Worm (Caenorhabditis elegans) whole organism, L3 larva: ENCODE measurements around the gene exo-1.

Experiments
- R02D3.7 ChIP-seq: fragments of 150-350 bp; optimal IDR thresholded peaks from 2 replicates; lab custom pipeline; 2014; ENCODE audit warnings: missing biosample characterization, missing genetic modification characterization
- ZK546.5 ChIP-seq: sonication (generic microtip); optimal IDR thresholded peaks from 2 replicates; lab custom pipeline; 2017; ENCODE audit warnings: missing biosample characterization, missing genetic modification characterization
- aly-2 ChIP-seq: fragments of 150-350 bp; optimal IDR thresholded peaks from 2 replicates; lab custom pipeline; 2014; ENCODE audit warnings: missing biosample characterization, missing genetic modification characterization
- ama-1 ChIP-seq: fragments of 150-350 bp; optimal IDR thresholded peaks from 2 replicates; lab custom pipeline; 2018
- ceh-16 ChIP-seq: sonication (generic microtip); optimal IDR thresholded peaks from 2 replicates; lab custom pipeline; 2017; ENCODE audit warnings: missing biosample characterization, missing genetic modification characterization
- ceh-28 ChIP-seq: fragments of 150-350 bp; optimal IDR thresholded peaks from 2 replicates; lab custom pipeline; 2014; ENCODE audit warnings: missing biosample characterization, missing genetic modification reagents, missing genetic modification characterization
- ceh-82 ChIP-seq: fragments of 150-350 bp; optimal IDR thresholded peaks from 2 replicates; lab custom pipeline; 2014; ENCODE audit warnings: missing biosample characterization, missing genetic modification characterization
- ceh-9 ChIP-seq: sonication (generic microtip); optimal IDR thresholded peaks from 2 replicates; lab custom pipeline; 2018; ENCODE audit warnings: missing biosample characterization, missing genetic modification characterization
- daf-12 ChIP-seq: fragments of 150-350 bp; optimal IDR thresholded peaks from 2 replicates; lab custom pipeline; 2014; ENCODE audit warnings: missing biosample characterization, missing genetic modification reagents, missing genetic modification characterization
- egl-27 ChIP-seq: sonication (generic microtip); optimal IDR thresholded peaks from 4 replicates; lab custom pipeline; 2017; ENCODE audit warnings: missing biosample characterization, missing genetic modification reagents, missing genetic modification characterization
- egl-5 ChIP-seq: fragments of 150-350 bp; optimal IDR thresholded peaks from 2 replicates; lab custom pipeline; 2017; ENCODE audit warnings: missing biosample characterization, missing genetic modification reagents, missing genetic modification characterization, inconsistent platforms
- elt-1 ChIP-seq: fragments of 150-350 bp; optimal IDR thresholded peaks from 2 replicates; lab custom pipeline; 2014; ENCODE audit warnings: missing biosample characterization, missing genetic modification characterization
- elt-2 ChIP-seq: sonication (generic microtip); optimal IDR thresholded peaks from 2 replicates; lab custom pipeline; 2016; ENCODE audit warnings: missing genetic modification reagents, mild to moderate bottlenecking, missing genetic modification characterization, missing compliant biosample characterization
- elt-3 ChIP-seq, 3 experiments: fragments of 150-350 bp in 1 of 3; sonication (generic microtip) in 2 of 3; optimal IDR thresholded peaks; 2 replicates in 2 of 3; 4 replicates in 1 of 3; lab custom pipeline; 2014 to 2017; ENCODE audit warnings: missing biosample characterization in 3 of 3, missing genetic modification characterization in 3 of 3
- eor-1 ChIP-seq, 2 experiments: fragments of 150-350 bp; optimal IDR thresholded peaks; 2 replicates each; lab custom pipeline; 2014 to 2018; ENCODE audit warnings: missing biosample characterization in 2 of 2, missing genetic modification characterization in 2 of 2
- fkh-10 ChIP-seq: sonication (generic microtip); optimal IDR thresholded peaks from 2 replicates; lab custom pipeline; 2017; ENCODE audit warnings: missing biosample characterization, missing genetic modification reagents, missing genetic modification characterization
- fkh-2 ChIP-seq: fragments of 150-350 bp; optimal IDR thresholded peaks from 2 replicates; lab custom pipeline; 2014; ENCODE audit warnings: missing biosample characterization, missing genetic modification reagents, missing genetic modification characterization
- fos-1 ChIP-seq: fragments of 150-350 bp; optimal IDR thresholded peaks from 2 replicates; lab custom pipeline; 2014; ENCODE audit warnings: missing biosample characterization, missing genetic modification characterization
- hmg-11 ChIP-seq: sonication (generic microtip); optimal IDR thresholded peaks from 2 replicates; lab custom pipeline; 2016; ENCODE audit warnings: missing genetic modification characterization, missing compliant biosample characterization
- jun-1 ChIP-seq: fragments of 150-350 bp; optimal IDR thresholded peaks from 2 replicates; lab custom pipeline; 2014; ENCODE audit warnings: missing biosample characterization, missing genetic modification reagents, missing genetic modification characterization
- lin-15B ChIP-seq: fragments of 150-350 bp; optimal IDR thresholded peaks from 2 replicates; lab custom pipeline; 2014; ENCODE audit warnings: missing biosample characterization, missing genetic modification characterization
- lin-39 ChIP-seq: fragments of 150-350 bp; optimal IDR thresholded peaks from 2 replicates; lab custom pipeline; 2018; ENCODE audit warnings: missing biosample characterization, missing genetic modification reagents, missing genetic modification characterization
- lsy-12 ChIP-seq: sonication (generic microtip); optimal IDR thresholded peaks from 2 replicates; lab custom pipeline; 2016; ENCODE audit warnings: mild to moderate bottlenecking, missing genetic modification characterization, missing compliant biosample characterization
- mdl-1 ChIP-seq: fragments of 150-350 bp; optimal IDR thresholded peaks from 2 replicates; lab custom pipeline; 2014; ENCODE audit warnings: missing biosample characterization, missing genetic modification characterization
- mml-1 ChIP-seq: fragments of 150-350 bp; sonication (generic microtip); optimal IDR thresholded peaks from 3 replicates; lab custom pipeline; 2014; ENCODE audit warnings: missing biosample characterization, missing genetic modification characterization
- nfya-1 ChIP-seq: sonication (generic microtip); optimal IDR thresholded peaks from 2 replicates; lab custom pipeline; 2017; ENCODE audit warnings: missing genetic modification characterization, mild to moderate bottlenecking, missing compliant biosample characterization, antibody characterized with exemption, moderate library complexity; ENCODE audit not compliant: insufficient read depth
- nhr-11 ChIP-seq: fragments of 150-350 bp; optimal IDR thresholded peaks from 2 replicates; lab custom pipeline; 2014; ENCODE audit warnings: missing biosample characterization, missing genetic modification characterization
- nhr-12 ChIP-seq: fragments of 150-350 bp; optimal IDR thresholded peaks from 2 replicates; lab custom pipeline; 2014; ENCODE audit warnings: missing biosample characterization, missing genetic modification characterization
- nhr-23 ChIP-seq: fragments of 150-350 bp; optimal IDR thresholded peaks from 2 replicates; lab custom pipeline; 2014; ENCODE audit warnings: missing biosample characterization, missing genetic modification reagents, missing genetic modification characterization
- nhr-237 ChIP-seq: fragments of 150-350 bp; optimal IDR thresholded peaks from 2 replicates; lab custom pipeline; 2014; ENCODE audit warnings: missing biosample characterization, missing genetic modification characterization
- nhr-25 ChIP-seq: sonication (generic microtip); optimal IDR thresholded peaks from 2 replicates; lab custom pipeline; 2017; ENCODE audit warnings: missing biosample characterization, missing genetic modification characterization
- nhr-28 ChIP-seq: fragments of 150-350 bp; optimal IDR thresholded peaks from 2 replicates; lab custom pipeline; 2014; ENCODE audit warnings: missing biosample characterization, missing genetic modification characterization
- nhr-43 ChIP-seq: sonication (generic microtip); optimal IDR thresholded peaks from 2 replicates; lab custom pipeline; 2016; ENCODE audit warnings: mild to moderate bottlenecking, missing genetic modification characterization, missing compliant biosample characterization; ENCODE audit not compliant: poor library complexity, severe bottlenecking
- nhr-67 ChIP-seq: fragments of 150-350 bp; optimal IDR thresholded peaks from 2 replicates; lab custom pipeline; 2014; ENCODE audit warnings: missing biosample characterization, missing genetic modification characterization
- nhr-76 ChIP-seq: fragments of 150-350 bp; sonication (generic microtip); optimal IDR thresholded peaks from 5 replicates; lab custom pipeline; 2014; ENCODE audit warnings: missing biosample characterization, missing genetic modification characterization
- nhr-77 ChIP-seq: fragments of 150-350 bp; optimal IDR thresholded peaks from 2 replicates; lab custom pipeline; 2014; ENCODE audit warnings: missing biosample characterization, missing genetic modification characterization
- pha-4 ChIP-seq: fragments of 150-350 bp; optimal IDR thresholded peaks from 2 replicates; lab custom pipeline; 2014; ENCODE audit warnings: missing biosample characterization, missing genetic modification reagents, missing genetic modification characterization
- pqm-1 ChIP-seq: fragments of 150-350 bp; optimal IDR thresholded peaks from 2 replicates; lab custom pipeline; 2017; ENCODE audit warnings: missing biosample characterization, missing genetic modification characterization, inconsistent platforms
- sea-2 ChIP-seq: fragments of 150-350 bp; sonication (generic microtip); optimal IDR thresholded peaks from 4 replicates; lab custom pipeline; 2014; ENCODE audit warnings: missing biosample characterization, missing genetic modification reagents, missing genetic modification characterization
- skn-1 ChIP-seq: fragments of 150-350 bp; optimal IDR thresholded peaks from 2 replicates; lab custom pipeline; 2014; ENCODE audit warnings: missing biosample characterization, missing genetic modification characterization
- snpc-4 ChIP-seq: fragments of 150-350 bp; optimal IDR thresholded peaks from 2 replicates; lab custom pipeline; 2014; ENCODE audit warnings: missing biosample characterization, missing genetic modification characterization
- tbx-2 ChIP-seq: sonication (generic microtip); optimal IDR thresholded peaks from 2 replicates; lab custom pipeline; 2016; ENCODE audit warnings: mild to moderate bottlenecking, missing genetic modification characterization, missing compliant biosample characterization
- unc-39 ChIP-seq: sonication (generic microtip); optimal IDR thresholded peaks from 4 replicates; lab custom pipeline; 2017; ENCODE audit warnings: missing biosample characterization, missing genetic modification characterization
- unc-62 ChIP-seq: fragments of 150-350 bp; sonication (generic microtip); optimal IDR thresholded peaks from 4 replicates; lab custom pipeline; 2014; ENCODE audit warnings: missing biosample characterization, missing genetic modification reagents, missing genetic modification characterization
- zag-1 ChIP-seq: fragments of 150-350 bp; optimal IDR thresholded peaks from 2 replicates; lab custom pipeline; 2014; ENCODE audit warnings: missing biosample characterization, missing genetic modification characterization
- ztf-11 ChIP-seq: fragments of 150-350 bp; optimal IDR thresholded peaks from 2 replicates; lab custom pipeline; 2014; ENCODE audit warnings: missing biosample characterization, missing genetic modification characterization
- ztf-4 ChIP-seq: fragments of 150-350 bp; optimal IDR thresholded peaks from 2 replicates; lab custom pipeline; 2014; ENCODE audit warnings: missing biosample characterization, missing genetic modification characterization

The exo-1 gene

ce11 chrIII:13464493-13465362, 41.4 kb downstream of the exo-1 start, which contains the start of gene kel-3:
TSS of gene kel-3 (plus strand) at chrIII:13464820.
- TF ChIP-seq egl-27 (tag; lab: Kevin White, UChicago) (no peak), nhr-67 (tag; lab: Kevin White, UChicago) (no peak), ceh-82 (peak; percentile 33), egl-5 (tag; lab: Kevin White, UChicago) (no peak), nhr-12 (tag; lab: Kevin White, UChicago) (no peak), hmg-11 (tag; lab: Kevin White, UChicago) (peak; percentile 32), daf-12 (no peak), lin-39 (tag; lab: Kevin White, UChicago) (peak; percentile 47), tbx-2 (tag; lab: Kevin White, UChicago) (peak; percentile 53), ceh-16 (tag; lab: Kevin White, UChicago) (no peak), pqm-1 (tag; lab: Kevin White, UChicago) (peak; percentile 96), pha-4 (peak; percentile 85), R02D3.7 (tag; lab: Kevin White, UChicago) (peak; percentile 26), elt-1 (tag; lab: Kevin White, UChicago) (no peak), ama-1 (lab: Kevin White, UChicago) (peak; percentile 99), unc-39 (no peak), nhr-11 (tag; lab: Kevin White, UChicago) (peak; percentile 54), nhr-23 (tag; lab: Kevin White, UChicago) (peak; percentile 77), lin-15B (peak; percentile 34), fos-1 (tag; lab: Kevin White, UChicago) (peak; percentile 37), elt-3 (tag; optimal IDR thresholded peaks at IDR 0.05; lab: Kevin White, UChicago) (peak in 2 of 3 experiments; percentile 52 to 73), zag-1 (tag; lab: Kevin White, UChicago) (no peak), ceh-9 (tag; lab: Kevin White, UChicago) (no peak), aly-2 (peak; percentile 85), ztf-4 (tag; lab: Kevin White, UChicago) (no peak), jun-1 (tag; lab: Kevin White, UChicago) (peak; percentile 85), snpc-4 (tag; lab: Kevin White, UChicago) (peak; percentile 7), nhr-76 (peak; percentile 55), mml-1 (tag; lab: Kevin White, UChicago) (no peak), lsy-12 (tag; lab: Kevin White, UChicago) (peak; percentile 75), sea-2 (GFP tag; lab: Kevin White, UChicago) (no peak), ZK546.5 (peak; percentile 50), fkh-2 (tag; lab: Kevin White, UChicago) (no peak), nhr-28 (tag; lab: Kevin White, UChicago) (no peak), ceh-28 (tag; lab: Kevin White, UChicago) (peak; percentile 89), unc-62 (peak; percentile 61), ztf-11 (tag; lab: Kevin White, UChicago) (no peak), nhr-43 (peak; percentile 80), nhr-77 (tag; lab: Kevin White, UChicago) (peak; percentile 63), nfya-1 (tag; lab: Kevin White, UChicago) (peak; percentile 70), nhr-237 (tag; lab: Kevin White, UChicago) (no peak), eor-1 (tag; optimal IDR thresholded peaks at IDR 0.05; lab: Kevin White, UChicago) (no peak), mdl-1 (tag; lab: Kevin White, UChicago) (no peak), fkh-10 (no peak), elt-2 (tag; lab: Kevin White, UChicago) (peak; percentile 96), skn-1 (tag; lab: Kevin White, UChicago) (no peak), nhr-25 (tag; lab: Kevin White, UChicago) (peak; percentile 37)
